Fruit fly (Drosophila melanogaster) whole organism, embryonic: ENCODE data around the gene CG31687.

Experiments
- Ada2b ChIP-seq: fragments of 200-800 bp; sonication (Bioruptor generic); IDR thresholded peaks from 2 replicates; pipeline ENCODE4 v1.3.6; 2022; ENCODE audit warnings: missing biosample characterization, missing genetic modification characterization
- Adf1 ChIP-seq: fragments of 200-800 bp; sonication (Bioruptor generic); IDR thresholded peaks from 2 replicates; pipeline ENCODE4 v1.3.6; 2022; ENCODE audit warnings: missing biosample characterization, missing genetic modification characterization
- Atf6 ChIP-seq: fragments of 200-800 bp; sonication (Bioruptor generic); IDR thresholded peaks from 2 replicates; pipeline ENCODE4 v1.3.6; 2022; ENCODE audit warnings: missing biosample characterization, missing genetic modification characterization
- BEAF-32 ChIP-seq: fragments of 200-800 bp; sonication (Bioruptor generic); optimal IDR thresholded peaks from 3 replicates; lab custom pipeline; 2017; ENCODE audit warnings: missing biosample characterization, missing genetic modification characterization, mild to moderate bottlenecking, moderate library complexity, missing genetic modification reagents
- CG10147 ChIP-seq: fragments of 200-800 bp; sonication (Bioruptor generic); optimal IDR thresholded peaks from 2 replicates; lab custom pipeline; 2019; ENCODE audit warnings: missing biosample characterization, mild to moderate bottlenecking, missing genetic modification characterization, moderate library complexity
- CG10979 ChIP-seq: fragments of 200-800 bp; sonication (Bioruptor generic); optimal IDR thresholded peaks from 2 replicates; lab custom pipeline; 2018; ENCODE audit warnings: missing biosample characterization, mild to moderate bottlenecking, missing genetic modification characterization, moderate library complexity
- CG11723 ChIP-seq: fragments of 200-800 bp; sonication (Bioruptor generic); optimal IDR thresholded peaks from 2 replicates; lab custom pipeline; 2017; ENCODE audit warnings: missing biosample characterization, mild to moderate bottlenecking, missing genetic modification characterization
- CG13123 ChIP-seq: fragments of 200-800 bp; sonication (Bioruptor generic); optimal IDR thresholded peaks from 2 replicates; lab custom pipeline; 2016; ENCODE audit warnings: missing biosample characterization, missing genetic modification characterization
- CG17385 ChIP-seq: fragments of 200-800 bp; sonication (Bioruptor generic); optimal IDR thresholded peaks from 3 replicates; lab custom pipeline; 2018; ENCODE audit warnings: missing biosample characterization, mild to moderate bottlenecking, missing genetic modification characterization
- CG18262 ChIP-seq: fragments of 200-800 bp; optimal IDR thresholded peaks from 3 replicates; lab custom pipeline; 2019; ENCODE audit warnings: missing biosample characterization, mild to moderate bottlenecking, missing genetic modification characterization, moderate library complexity
- CG31365 ChIP-seq: fragments of 200-800 bp; sonication (Bioruptor generic); optimal IDR thresholded peaks from 2 replicates; lab custom pipeline; 2018; ENCODE audit warnings: missing biosample characterization, mild to moderate bottlenecking, missing genetic modification characterization
- CG3163 ChIP-seq: fragments of 200-800 bp; sonication (Bioruptor generic); optimal IDR thresholded peaks from 3 replicates; lab custom pipeline; 2016; ENCODE audit warnings: missing biosample characterization, missing genetic modification characterization
- CG3407 ChIP-seq: fragments of 200-800 bp; sonication (Bioruptor generic); optimal IDR thresholded peaks from 2 replicates; lab custom pipeline; 2018; ENCODE audit warnings: missing biosample characterization, mild to moderate bottlenecking, missing genetic modification characterization
- CG43689 ChIP-seq: fragments of 200-800 bp; sonication (Bioruptor generic); IDR thresholded peaks from 2 replicates; pipeline ENCODE4 v1.3.6; 2022; ENCODE audit warnings: missing biosample characterization, missing genetic modification characterization
- CG6765 ChIP-seq: fragments of 200-800 bp; sonication (Bioruptor generic); optimal IDR thresholded peaks from 3 replicates; lab custom pipeline; 2017; ENCODE audit warnings: missing biosample characterization, mild to moderate bottlenecking, missing genetic modification characterization
- CG7745 ChIP-seq: fragments of 200-800 bp; sonication (Bioruptor generic); optimal IDR thresholded peaks from 2 replicates; lab custom pipeline; 2018; ENCODE audit warnings: missing biosample characterization, mild to moderate bottlenecking, missing genetic modification characterization, moderate library complexity
- CG7928 ChIP-seq: fragments of 200-800 bp; sonication (Bioruptor generic); optimal IDR thresholded peaks from 2 replicates; lab custom pipeline; 2017; ENCODE audit warnings: missing biosample characterization, mild to moderate bottlenecking, missing genetic modification characterization
- CTCF ChIP-seq: fragments of 200-800 bp; sonication (Bioruptor generic); optimal IDR thresholded peaks from 2 replicates; lab custom pipeline; 2017; ENCODE audit warnings: missing biosample characterization, mild to moderate bottlenecking, missing genetic modification characterization, moderate library complexity
- CrebB ChIP-seq: fragments of 200-800 bp; sonication (Bioruptor generic); optimal IDR thresholded peaks from 3 replicates; lab custom pipeline; 2018; ENCODE audit warnings: missing biosample characterization, mild to moderate bottlenecking, missing genetic modification characterization
- D19B ChIP-seq: fragments of 200-800 bp; sonication (Bioruptor generic); optimal IDR thresholded peaks from 2 replicates; lab custom pipeline; 2017; ENCODE audit warnings: missing biosample characterization, mild to moderate bottlenecking, missing genetic modification characterization
- Dll ChIP-seq: fragments of 200-800 bp; sonication (Bioruptor generic); IDR thresholded peaks from 4 replicates; pipeline ENCODE4 v1.3.6; 2022; ENCODE audit warnings: missing biosample characterization, missing genetic modification characterization; ENCODE audit not compliant: partially characterized antibody
- Dp ChIP-seq: fragments of 200-800 bp; sonication (Bioruptor generic); optimal IDR thresholded peaks from 2 replicates; lab custom pipeline; 2018; ENCODE audit warnings: missing biosample characterization, mild to moderate bottlenecking, missing genetic modification characterization, moderate library complexity
- Oaz ChIP-seq: fragments of 200-800 bp; sonication (Bioruptor generic); IDR thresholded peaks from 2 replicates; pipeline ENCODE4 v1.3.6; 2022; ENCODE audit warnings: missing biosample characterization, missing genetic modification characterization
- YL-1 ChIP-seq: fragments of 200-800 bp; sonication (Bioruptor generic); optimal IDR thresholded peaks from 3 replicates; lab custom pipeline; 2017; ENCODE audit warnings: missing biosample characterization, mild to moderate bottlenecking, missing genetic modification characterization
- amos ChIP-seq: fragments of 200-800 bp; sonication (Bioruptor generic); IDR thresholded peaks from 2 replicates; pipeline ENCODE4 v1.3.6; 2022; ENCODE audit warnings: missing biosample characterization, missing genetic modification characterization; ENCODE audit not compliant: partially characterized antibody
- bbx ChIP-seq: fragments of 200-800 bp; sonication (Bioruptor generic); IDR thresholded peaks from 2 replicates; pipeline ENCODE4 v1.3.6; 2022; ENCODE audit warnings: missing biosample characterization, missing genetic modification characterization; ENCODE audit not compliant: partially characterized antibody
- bigmax ChIP-seq: fragments of 200-800 bp; sonication (Bioruptor generic); optimal IDR thresholded peaks from 2 replicates; lab custom pipeline; 2018; ENCODE audit warnings: missing biosample characterization, mild to moderate bottlenecking, missing genetic modification characterization
- bowl ChIP-seq: fragments of 200-800 bp; sonication (Bioruptor generic); IDR thresholded peaks from 2 replicates; pipeline ENCODE4 v1.3.6; 2022; ENCODE audit warnings: missing biosample characterization, missing genetic modification characterization
- cg ChIP-seq: fragments of 200-800 bp; sonication (Bioruptor generic); optimal IDR thresholded peaks from 3 replicates; lab custom pipeline; 2019; ENCODE audit warnings: missing biosample characterization, mild to moderate bottlenecking, missing genetic modification characterization, moderate library complexity
- chinmo ChIP-seq: fragments of 200-800 bp; sonication (Bioruptor generic); IDR thresholded peaks from 4 replicates; pipeline ENCODE4 v1.3.6; 2022; ENCODE audit warnings: missing biosample characterization, missing genetic modification characterization; ENCODE audit not compliant: partially characterized antibody
- dmrt99B ChIP-seq: fragments of 200-800 bp; sonication (Bioruptor generic); optimal IDR thresholded peaks from 2 replicates; lab custom pipeline; 2018; ENCODE audit warnings: missing biosample characterization, mild to moderate bottlenecking, missing genetic modification characterization, moderate library complexity
- exex ChIP-seq: fragments of 200-800 bp; sonication (Bioruptor generic); optimal IDR thresholded peaks from 4 replicates; lab custom pipeline; 2018; ENCODE audit warnings: missing biosample characterization, mild to moderate bottlenecking, missing genetic modification characterization, moderate library complexity
- fu2 ChIP-seq: fragments of 200-800 bp; sonication (Bioruptor generic); optimal IDR thresholded peaks from 2 replicates; lab custom pipeline; 2016; ENCODE audit warnings: missing biosample characterization, missing genetic modification characterization
- gfzf ChIP-seq: fragments of 200-800 bp; sonication (Bioruptor generic); optimal IDR thresholded peaks from 2 replicates; lab custom pipeline; 2016; ENCODE audit warnings: missing biosample characterization, mild to moderate bottlenecking, missing genetic modification characterization, moderate library complexity
- grau ChIP-seq: fragments of 200-800 bp; optimal IDR thresholded peaks from 3 replicates; lab custom pipeline; 2019; ENCODE audit warnings: missing biosample characterization, mild to moderate bottlenecking, missing genetic modification characterization, moderate library complexity
- gt ChIP-seq: fragments of 200-800 bp; sonication (Bioruptor generic); IDR thresholded peaks from 2 replicates; pipeline ENCODE4 v1.3.6; 2022; ENCODE audit warnings: missing biosample characterization, missing genetic modification characterization
- lilli ChIP-seq: fragments of 200-800 bp; sonication (Bioruptor generic); optimal IDR thresholded peaks from 3 replicates; lab custom pipeline; 2016; ENCODE audit warnings: missing biosample characterization, missing genetic modification characterization
- mirr ChIP-seq: fragments of 200-800 bp; sonication (Bioruptor generic); optimal IDR thresholded peaks from 3 replicates; lab custom pipeline; 2018; ENCODE audit warnings: missing biosample characterization, mild to moderate bottlenecking, missing genetic modification characterization
- mld ChIP-seq: fragments of 200-800 bp; sonication (Bioruptor generic); IDR thresholded peaks from 3 replicates; pipeline ENCODE4 v1.3.6; 2022; ENCODE audit warnings: missing biosample characterization, missing genetic modification characterization; ENCODE audit not compliant: partially characterized antibody
- nom ChIP-seq: fragments of 200-800 bp; sonication (Bioruptor generic); optimal IDR thresholded peaks from 2 replicates; lab custom pipeline; 2017; ENCODE audit warnings: missing biosample characterization, missing genetic modification characterization, mild to moderate bottlenecking, moderate library complexity, missing genetic modification reagents
- org-1 ChIP-seq: fragments of 200-800 bp; sonication (Bioruptor generic); optimal IDR thresholded peaks from 2 replicates; lab custom pipeline; 2017; ENCODE audit warnings: missing biosample characterization, missing genetic modification characterization
- pb ChIP-seq: fragments of 200-800 bp; sonication (Bioruptor generic); optimal IDR thresholded peaks from 3 replicates; lab custom pipeline; 2016; ENCODE audit warnings: missing biosample characterization, missing genetic modification characterization
- row ChIP-seq: fragments of 200-800 bp; sonication (Bioruptor generic); IDR thresholded peaks from 3 replicates; pipeline ENCODE4 v1.3.6; 2022; ENCODE audit warnings: missing biosample characterization, missing genetic modification characterization
- run ChIP-seq: fragments of 200-800 bp; sonication (Bioruptor generic); optimal IDR thresholded peaks from 3 replicates; lab custom pipeline; 2018; ENCODE audit warnings: missing biosample characterization, mild to moderate bottlenecking, missing genetic modification characterization
- schlank ChIP-seq: fragments of 200-800 bp; sonication (Bioruptor generic); optimal IDR thresholded peaks from 2 replicates; lab custom pipeline; 2018; ENCODE audit warnings: missing biosample characterization, mild to moderate bottlenecking, missing genetic modification characterization
- slou ChIP-seq: fragments of 200-800 bp; sonication (Bioruptor generic); optimal IDR thresholded peaks from 3 replicates; lab custom pipeline; 2016; ENCODE audit warnings: missing biosample characterization, missing genetic modification characterization
- sna ChIP-seq: fragments of 200-800 bp; sonication (Bioruptor generic); IDR thresholded peaks from 2 replicates; pipeline ENCODE4 v1.3.6; 2022; ENCODE audit warnings: missing biosample characterization, missing genetic modification characterization; ENCODE audit not compliant: partially characterized antibody
- trem ChIP-seq: fragments of 200-800 bp; optimal IDR thresholded peaks from 3 replicates; lab custom pipeline; 2019; ENCODE audit warnings: missing biosample characterization, mild to moderate bottlenecking, missing genetic modification characterization, moderate library complexity
- vvl ChIP-seq: fragments of 200-800 bp; sonication (Bioruptor generic); IDR thresholded peaks from 2 replicates; pipeline ENCODE4 v1.3.6; 2022; ENCODE audit warnings: missing biosample characterization, missing genetic modification characterization

CG31687 gene

DNA sequence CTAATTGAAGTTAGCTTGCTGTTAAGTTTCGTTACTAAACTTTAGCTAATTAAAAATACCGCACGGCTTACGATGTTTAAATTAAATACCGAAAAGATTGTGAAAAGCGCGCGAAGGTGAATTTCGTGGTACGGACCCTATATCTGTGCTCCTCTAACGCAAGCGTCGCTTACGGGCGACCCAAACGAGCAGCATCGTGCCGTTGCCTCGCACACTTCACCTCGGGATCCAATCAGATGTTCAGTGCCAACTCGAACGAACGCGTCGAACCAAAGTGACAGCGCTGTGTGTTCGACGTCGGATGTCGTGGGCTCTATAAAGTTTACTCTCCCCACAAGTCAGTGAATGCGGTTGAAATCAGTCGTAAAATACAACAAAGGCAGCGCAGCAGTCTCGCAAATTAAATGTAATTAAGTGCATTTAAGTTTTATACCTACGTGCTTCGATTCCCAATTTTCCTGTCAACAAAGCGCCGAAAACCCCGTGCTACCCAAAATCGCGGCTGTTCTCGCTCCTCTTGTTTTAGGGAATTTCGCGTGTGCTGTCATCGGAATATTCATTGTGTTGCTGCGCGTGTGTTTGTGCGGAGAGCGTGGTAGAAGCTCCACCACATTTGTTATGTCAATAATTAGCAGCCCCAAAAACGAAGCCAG, 21.1 kb upstream of the CG31687 start (continued):
- TF ChIP-seq D19B (GFP tag; lab: Kevin White, UChicago) (no peak), CG43689 (no peak), nom (GFP tag; lab: Kevin White, UChicago) (peak; percentile 53), exex (tag; lab: Kevin White, UChicago) (peak; percentile 27), pb (no peak), CG3163 (GFP tag; lab: Kevin White, UChicago) (no peak), CG10147 (peak; percentile 30), cg (GFP tag; lab: Kevin White, UChicago) (peak; percentile 59), dmrt99B (tag; lab: Kevin White, UChicago) (no peak), CG3407 (GFP tag; lab: Kevin White, UChicago) (no peak), schlank (tag; lab: Kevin White, UChicago) (no peak), CG13123 (GFP tag; lab: Kevin White, UChicago) (no peak), slou (GFP tag; lab: Kevin White, UChicago) (no peak), YL-1 (GFP tag; lab: Kevin White, UChicago) (peak; percentile 22), lilli (GFP tag; lab: Kevin White, UChicago) (no peak), chinmo (GFP tag; lab: Robert Waterston, UW) (peak; percentile 68; the same call in 2 of the 4 replicates), BEAF-32 (GFP tag; lab: Kevin White, UChicago) (peak; percentile 38), CrebB (tag; lab: Kevin White, UChicago) (peak; percentile 39), mld (GFP tag; lab: Robert Waterston, UW) (no peak), bowl (no peak), amos (GFP tag; lab: Robert Waterston, UW) (no peak; the same call in 1 of the 2 replicates), CTCF (GFP tag; lab: Kevin White, UChicago) (peak; percentile 24), Dll (GFP tag; lab: Robert Waterston, UW) (peak; percentile 35; the same call in 1 of the 4 replicates), run (tag; lab: Kevin White, UChicago) (peak; percentile 25), gt (GFP tag; lab: Robert Waterston, UW) (no peak), CG10979 (tag; lab: Kevin White, UChicago) (no peak), CG17385 (GFP tag; lab: Kevin White, UChicago) (peak; percentile 36), org-1 (GFP tag; lab: Kevin White, UChicago) (peak; percentile 12), trem (tag; lab: Kevin White, UChicago) (peak; percentile 0), Atf6 (GFP tag; lab: Robert Waterston, UW) (0 out of 2 replicates have a peak, but pooled peaks have one; percentile 7), CG11723 (GFP tag; lab: Kevin White, UChicago) (no peak), bigmax (no peak), Oaz (GFP tag; lab: Robert Waterston, UW) (no peak), Dp (GFP tag; lab: Kevin White, UChicago) (peak; percentile 80), CG31365 (tag; lab: Kevin White, UChicago) (peak; percentile 2), fu2 (GFP tag; lab: Kevin White, UChicago) (no peak), row (GFP tag; lab: Robert Waterston, UW) (peak; percentile 54), gfzf (peak; percentile 34), CG6765 (no peak), grau (tag; lab: Kevin White, UChicago) (no peak), CG18262 (tag; lab: Kevin White, UChicago) (peak; percentile 2), bbx (peak; percentile 10; the same call in 1 of the 2 replicates), CG7928 (GFP tag; lab: Kevin White, UChicago) (no peak), Ada2b (GFP tag; lab: Robert Waterston, UW) (0 out of 2 replicates have a peak, but pooled peaks have one; percentile 29), mirr (GFP tag; lab: Kevin White, UChicago) (peak; percentile 48), vvl (GFP tag; lab: Robert Waterston, UW) (peak; percentile 57; the same call in 1 of the 2 replicates), Adf1 (GFP tag; lab: Robert Waterston, UW) (peak; percentile 58; the same call in 1 of the 2 replicates), sna (GFP tag; lab: Robert Waterston, UW) (0 out of 2 replicates have a peak, but pooled peaks have one; percentile 19), CG7745 (tag; lab: Kevin White, UChicago) (peak; percentile 98)
